Fruit fly (Drosophila melanogaster) whole organism, embryonic: ENCODE data around the gene Nep7.

Experiments used
- Atf3 ChIP-seq: fragments of 200-800 bp; sonication (Bioruptor generic); optimal IDR thresholded peaks from 3 replicates; lab custom pipeline; 2016; ENCODE audit warnings: missing biosample characterization, missing genetic modification characterization
- CG10366 ChIP-seq: fragments of 200-800 bp; sonication (Bioruptor generic); IDR thresholded peaks from 2 replicates; pipeline ENCODE4 v1.3.6; 2022; ENCODE audit warnings: missing biosample characterization, missing genetic modification characterization
- CG10979 ChIP-seq: fragments of 200-800 bp; sonication (Bioruptor generic); optimal IDR thresholded peaks from 2 replicates; lab custom pipeline; 2018; ENCODE audit warnings: missing biosample characterization, mild to moderate bottlenecking, missing genetic modification characterization, moderate library complexity
- CG11723 ChIP-seq: fragments of 200-800 bp; sonication (Bioruptor generic); optimal IDR thresholded peaks from 2 replicates; lab custom pipeline; 2017; ENCODE audit warnings: missing biosample characterization, mild to moderate bottlenecking, missing genetic modification characterization
- CG13123 ChIP-seq: fragments of 200-800 bp; sonication (Bioruptor generic); optimal IDR thresholded peaks from 2 replicates; lab custom pipeline; 2016; ENCODE audit warnings: missing biosample characterization, missing genetic modification characterization
- CG13287 ChIP-seq: fragments of 200-800 bp; sonication (Bioruptor generic); IDR thresholded peaks from 2 replicates; pipeline ENCODE4 v1.3.6; 2022; ENCODE audit warnings: missing biosample characterization, missing genetic modification characterization; ENCODE audit not compliant: partially characterized antibody
- CG13424 ChIP-seq: fragments of 200-800 bp; sonication (Bioruptor generic); optimal IDR thresholded peaks from 2 replicates; lab custom pipeline; 2019; ENCODE audit warnings: missing biosample characterization, mild to moderate bottlenecking, missing genetic modification characterization, moderate library complexity
- CG17359 ChIP-seq: fragments of 200-800 bp; sonication (Bioruptor generic); optimal IDR thresholded peaks from 3 replicates; lab custom pipeline; 2018; ENCODE audit warnings: missing biosample characterization, mild to moderate bottlenecking, missing genetic modification characterization, moderate library complexity
- CG17385 ChIP-seq: fragments of 200-800 bp; sonication (Bioruptor generic); optimal IDR thresholded peaks from 3 replicates; lab custom pipeline; 2018; ENCODE audit warnings: missing biosample characterization, mild to moderate bottlenecking, missing genetic modification characterization
- CG17612 ChIP-seq: fragments of 200-800 bp; sonication (Bioruptor generic); IDR thresholded peaks from 2 replicates; pipeline ENCODE4 v1.3.6; 2022; ENCODE audit warnings: missing biosample characterization, missing genetic modification characterization
- CG17912 ChIP-seq: fragments of 200-800 bp; sonication (Bioruptor generic); optimal IDR thresholded peaks from 2 replicates; lab custom pipeline; 2018; ENCODE audit warnings: missing biosample characterization, mild to moderate bottlenecking, missing genetic modification characterization
- CG18764 ChIP-seq: fragments of 200-800 bp; sonication (Bioruptor generic); optimal IDR thresholded peaks from 3 replicates; lab custom pipeline; 2016; ENCODE audit warnings: missing biosample characterization, missing genetic modification characterization
- CG30020 ChIP-seq: fragments of 200-800 bp; optimal IDR thresholded peaks from 2 replicates; lab custom pipeline; 2019; ENCODE audit warnings: missing biosample characterization, mild to moderate bottlenecking, missing genetic modification characterization, moderate library complexity
- CG3847 ChIP-seq: fragments of 200-800 bp; sonication (Bioruptor generic); IDR thresholded peaks from 2 replicates; pipeline ENCODE4 v1.3.6; 2022; ENCODE audit warnings: missing biosample characterization, missing genetic modification characterization
- CG4282 ChIP-seq: fragments of 200-800 bp; sonication (Bioruptor generic); optimal IDR thresholded peaks from 2 replicates; lab custom pipeline; 2016; ENCODE audit warnings: missing biosample characterization, missing genetic modification characterization
- CG7745 ChIP-seq: fragments of 200-800 bp; sonication (Bioruptor generic); optimal IDR thresholded peaks from 2 replicates; lab custom pipeline; 2018; ENCODE audit warnings: missing biosample characterization, mild to moderate bottlenecking, missing genetic modification characterization, moderate library complexity
- CG8359 ChIP-seq: fragments of 200-800 bp; sonication (Bioruptor generic); optimal IDR thresholded peaks from 2 replicates; lab custom pipeline; 2017; ENCODE audit warnings: missing biosample characterization, mild to moderate bottlenecking, missing genetic modification characterization, borderline replicate concordance
- CG8944 ChIP-seq: fragments of 200-800 bp; sonication (Bioruptor generic); optimal IDR thresholded peaks from 3 replicates; lab custom pipeline; 2016; ENCODE audit warnings: missing biosample characterization, missing genetic modification characterization
- CG9727 ChIP-seq: fragments of 200-800 bp; sonication (Bioruptor generic); optimal IDR thresholded peaks from 3 replicates; lab custom pipeline; 2017; ENCODE audit warnings: missing biosample characterization, mild to moderate bottlenecking, missing genetic modification characterization
- CG9797 ChIP-seq: fragments of 200-800 bp; sonication (Bioruptor generic); optimal IDR thresholded peaks from 3 replicates; lab custom pipeline; 2018; ENCODE audit warnings: missing biosample characterization, mild to moderate bottlenecking, missing genetic modification characterization
- Chrac-16 ChIP-seq: fragments of 200-800 bp; sonication (Bioruptor generic); optimal IDR thresholded peaks from 3 replicates; lab custom pipeline; 2016; ENCODE audit warnings: missing biosample characterization, missing genetic modification characterization
- CkIIα-i1 ChIP-seq: fragments of 200-800 bp; sonication (Bioruptor generic); IDR thresholded peaks from 2 replicates; pipeline ENCODE4 v1.3.6; 2022; ENCODE audit warnings: missing biosample characterization, missing genetic modification characterization
- Dip2 ChIP-seq: fragments of 200-800 bp; sonication (Bioruptor generic); IDR thresholded peaks from 2 replicates; pipeline ENCODE4 v1.3.6; 2022; ENCODE audit warnings: missing biosample characterization, missing genetic modification characterization
- E2f1 ChIP-seq: fragments of 200-800 bp; sonication (Bioruptor generic); IDR thresholded peaks from 2 replicates; pipeline ENCODE4 v1.3.6; 2022; ENCODE audit warnings: missing biosample characterization, missing genetic modification characterization
- Fer1 ChIP-seq: fragments of 200-800 bp; sonication (Bioruptor generic); optimal IDR thresholded peaks from 2 replicates; lab custom pipeline; 2017; ENCODE audit warnings: missing biosample characterization, mild to moderate bottlenecking, missing genetic modification characterization
- HLH54F ChIP-seq: fragments of 200-800 bp; sonication (Bioruptor generic); optimal IDR thresholded peaks from 3 replicates; lab custom pipeline; 2016; ENCODE audit warnings: missing biosample characterization, missing genetic modification characterization
- NFAT ChIP-seq: fragments of 200-800 bp; sonication (Bioruptor generic); IDR thresholded peaks from 2 replicates; pipeline ENCODE4 v1.3.6; 2022; ENCODE audit warnings: missing biosample characterization, missing genetic modification characterization
- NfI ChIP-seq: fragments of 200-800 bp; sonication (Bioruptor generic); optimal IDR thresholded peaks from 3 replicates; lab custom pipeline; 2018; ENCODE audit warnings: missing biosample characterization, mild to moderate bottlenecking, missing genetic modification characterization, moderate library complexity
- Poxn ChIP-seq: fragments of 200-800 bp; sonication (Bioruptor generic); IDR thresholded peaks from 2 replicates; pipeline ENCODE4 v1.3.6; 2022; ENCODE audit warnings: missing biosample characterization, missing genetic modification characterization
- Ssrp ChIP-seq: fragments of 200-800 bp; sonication (Bioruptor generic); optimal IDR thresholded peaks from 2 replicates; lab custom pipeline; 2018; ENCODE audit warnings: missing biosample characterization, mild to moderate bottlenecking, missing genetic modification characterization, moderate library complexity
- Taf1 ChIP-seq: fragments of 200-800 bp; sonication (Bioruptor generic); IDR thresholded peaks from 2 replicates; pipeline ENCODE4 v1.3.6; 2022; ENCODE audit warnings: missing biosample characterization, missing genetic modification characterization
- YL-1 ChIP-seq: fragments of 200-800 bp; sonication (Bioruptor generic); optimal IDR thresholded peaks from 3 replicates; lab custom pipeline; 2017; ENCODE audit warnings: missing biosample characterization, mild to moderate bottlenecking, missing genetic modification characterization
- ara ChIP-seq: fragments of 200-800 bp; sonication (Bioruptor generic); IDR thresholded peaks from 2 replicates; pipeline ENCODE4 v1.3.6; 2022; ENCODE audit warnings: missing biosample characterization, missing genetic modification characterization
- ato ChIP-seq: fragments of 200-800 bp; sonication (Bioruptor generic); IDR thresholded peaks from 2 replicates; pipeline ENCODE4 v1.3.6; 2022; ENCODE audit warnings: missing biosample characterization, missing genetic modification characterization; ENCODE audit not compliant: partially characterized antibody
- chif ChIP-seq, 2 experiments: fragments of 200-800 bp; sonication (Bioruptor generic); optimal IDR thresholded peaks; 3 replicates each; lab custom pipeline; 2016; ENCODE audit warnings: missing biosample characterization in 2 of 2, missing genetic modification characterization in 2 of 2
- dm ChIP-seq: fragments of 200-800 bp; sonication (Bioruptor generic); optimal IDR thresholded peaks from 3 replicates; lab custom pipeline; 2016; ENCODE audit warnings: missing biosample characterization, missing genetic modification characterization
- dmrt99B ChIP-seq: fragments of 200-800 bp; sonication (Bioruptor generic); optimal IDR thresholded peaks from 2 replicates; lab custom pipeline; 2018; ENCODE audit warnings: missing biosample characterization, mild to moderate bottlenecking, missing genetic modification characterization, moderate library complexity
- hb ChIP-seq: fragments of 200-800 bp; sonication (Bioruptor generic); IDR thresholded peaks from 3 replicates; pipeline ENCODE4 v1.3.6; 2022; ENCODE audit warnings: missing biosample characterization, missing genetic modification characterization; ENCODE audit not compliant: partially characterized antibody
- insv ChIP-seq, 2 experiments: fragments of 200-800 bp; sonication (Bioruptor generic); optimal IDR thresholded peaks; 3 replicates each; lab custom pipeline; 2016 to 2018; ENCODE audit warnings: missing biosample characterization in 2 of 2, missing genetic modification characterization in 2 of 2
- ken ChIP-seq: fragments of 200-800 bp; sonication (Bioruptor generic); IDR thresholded peaks from 3 replicates; pipeline ENCODE4 v1.3.6; 2022; ENCODE audit warnings: missing biosample characterization, missing genetic modification characterization
- nau ChIP-seq: fragments of 200-800 bp; sonication (Bioruptor generic); optimal IDR thresholded peaks from 3 replicates; lab custom pipeline; 2017; ENCODE audit warnings: missing biosample characterization, mild to moderate bottlenecking, missing genetic modification characterization, missing genetic modification reagents
- org-1 ChIP-seq: fragments of 200-800 bp; sonication (Bioruptor generic); optimal IDR thresholded peaks from 2 replicates; lab custom pipeline; 2017; ENCODE audit warnings: missing biosample characterization, missing genetic modification characterization
- sd ChIP-seq: fragments of 200-800 bp; sonication (Bioruptor generic); optimal IDR thresholded peaks from 3 replicates; lab custom pipeline; 2018; ENCODE audit warnings: missing biosample characterization, mild to moderate bottlenecking, missing genetic modification characterization, moderate library complexity
- seq ChIP-seq: fragments of 200-800 bp; sonication (Bioruptor generic); IDR thresholded peaks from 2 replicates; pipeline ENCODE4 v1.3.6; 2022; ENCODE audit warnings: missing biosample characterization, missing genetic modification characterization
- slbo ChIP-seq: fragments of 200-800 bp; sonication (Bioruptor generic); IDR thresholded peaks from 2 replicates; pipeline ENCODE4 v1.3.6; 2022; ENCODE audit warnings: missing biosample characterization, missing genetic modification characterization
- tgo ChIP-seq: fragments of 200-800 bp; sonication (Bioruptor generic); IDR thresholded peaks from 3 replicates; pipeline ENCODE4 v1.3.6; 2022; ENCODE audit warnings: missing biosample characterization, missing genetic modification characterization
- tx ChIP-seq: fragments of 200-800 bp; sonication (Bioruptor generic); optimal IDR thresholded peaks from 2 replicates; lab custom pipeline; 2016; ENCODE audit warnings: missing biosample characterization, missing genetic modification characterization
- wek ChIP-seq: fragments of 200-800 bp; sonication (Bioruptor generic); optimal IDR thresholded peaks from 3 replicates; lab custom pipeline; 2018; ENCODE audit warnings: missing biosample characterization, mild to moderate bottlenecking, missing genetic modification characterization, moderate library complexity
- zen ChIP-seq: fragments of 200-800 bp; sonication (Bioruptor generic); optimal IDR thresholded peaks from 3 replicates; lab custom pipeline; 2018; ENCODE audit warnings: missing biosample characterization, mild to moderate bottlenecking, missing genetic modification characterization, moderate library complexity

The Nep7 gene

dm6 chr3R:27988647-27989430, 34.1 kb downstream of the Nep7 start (continued):
- TF ChIP-seq dm, result no peak
- no peak for TF ChIP-seq nau (GFP tag; lab: Kevin White, UChicago)
- TF ChIP-seq CG8944 (GFP tag; lab: Kevin White, UChicago), result peak; percentile 36
- peak; percentile 54 for TF ChIP-seq CG3847
- TF ChIP-seq CG9797 (GFP tag; lab: Kevin White, UChicago), result no peak
- no peak for TF ChIP-seq CG13123 (GFP tag; lab: Kevin White, UChicago)
- TF ChIP-seq dmrt99B (tag; lab: Kevin White, UChicago), result peak; percentile 39
- TF ChIP-seq CG9727 (GFP tag; lab: Kevin White, UChicago), result peak; percentile 53
- peak; percentile 67 for TF ChIP-seq ara (GFP tag; lab: Robert Waterston, UW)
- TF ChIP-seq seq, result peak; percentile 39; the same call in 1 of the 2 replicates
- TF ChIP-seq hb (GFP tag; lab: Robert Waterston, UW), result no peak
- no peak for TF ChIP-seq Dip2 (GFP tag; lab: Robert Waterston, UW)
- TF ChIP-seq CG8359, result no peak
- TF ChIP-seq sd (tag; lab: Kevin White, UChicago), result peak; percentile 49
- peak; percentile 84 for TF ChIP-seq slbo (GFP tag; lab: Robert Waterston, UW)
- no peak for TF ChIP-seq CG18764
- TF ChIP-seq tgo (GFP tag; lab: Robert Waterston, UW), result peak; percentile 62
- TF ChIP-seq CG17612 (GFP tag; lab: Robert Waterston, UW), result no peak; the same call in 1 of the 2 replicates
- no peak for TF ChIP-seq insv (GFP tag; optimal IDR thresholded peaks at IDR 0.05; lab: Kevin White, UChicago)
- peak; percentile 59 for TF ChIP-seq CG10366 (GFP tag; lab: Robert Waterston, UW)
- peak; percentile 12 for TF ChIP-seq Chrac-16 (GFP tag; lab: Kevin White, UChicago)
- no peak for TF ChIP-seq wek
- TF ChIP-seq CG13287 (GFP tag; lab: Robert Waterston, UW), result no peak
- TF ChIP-seq CkIIα-i1, result no peak
- no peak for TF ChIP-seq CG17912
- peak; percentile 59; the same call in 1 of the 3 replicates for TF ChIP-seq ken (GFP tag; lab: Robert Waterston, UW)
- TF ChIP-seq CG13424 (tag; lab: Kevin White, UChicago), result peak; percentile 18
- TF ChIP-seq tx (GFP tag; lab: Kevin White, UChicago), result no peak
- TF ChIP-seq HLH54F (GFP tag; lab: Kevin White, UChicago), result peak; percentile 39
- no peak for TF ChIP-seq CG11723 (GFP tag; lab: Kevin White, UChicago)
- no peak for TF ChIP-seq Ssrp (tag; lab: Kevin White, UChicago)
- TF ChIP-seq CG30020 (tag; lab: Kevin White, UChicago), result no peak
- TF ChIP-seq CG10979 (tag; lab: Kevin White, UChicago), result no peak
- TF ChIP-seq Taf1 (GFP tag; lab: Robert Waterston, UW), result peak; percentile 38; the same call in 1 of the 2 replicates
- TF ChIP-seq CG17385, result peak; percentile 8
- no peak for TF ChIP-seq YL-1 (GFP tag; lab: Kevin White, UChicago)
- TF ChIP-seq Atf3, result no peak
- TF ChIP-seq CG17359, result peak; percentile 6
- TF ChIP-seq zen (tag; lab: Kevin White, UChicago), result no peak
- peak in 1 of 2 experiments; percentile 53 for TF ChIP-seq chif (GFP tag; optimal IDR thresholded peaks at IDR 0.05; lab: Kevin White, UChicago)
- TF ChIP-seq E2f1 (GFP tag; lab: Robert Waterston, UW), result no peak
- TF ChIP-seq CG4282 (GFP tag; lab: Kevin White, UChicago), result no peak
- no peak for TF ChIP-seq CG7745
- TF ChIP-seq ato (GFP tag; lab: Robert Waterston, UW), result no peak
- TF ChIP-seq Poxn (GFP tag; lab: Robert Waterston, UW), result no peak
- TF ChIP-seq org-1 (GFP tag; lab: Kevin White, UChicago), result peak; percentile 32
- peak; percentile 56 for TF ChIP-seq NfI
- TF ChIP-seq NFAT, result peak; percentile 64
- no peak for TF ChIP-seq Fer1 (GFP tag; lab: Kevin White, UChicago)
